Fruit fly (Drosophila melanogaster) whole organism, adult: ENCODE results near the gene Cpr65Ax2.

Experiments used
- CG1620 ChIP-seq: fragments of 200-800 bp; sonication (Bioruptor generic); optimal IDR thresholded peaks from 2 replicates; lab custom pipeline; 2016; ENCODE audit warnings: missing biosample characterization, missing genetic modification characterization
- CG33017 ChIP-seq: fragments of 200-800 bp; sonication (Bioruptor generic); optimal IDR thresholded peaks from 2 replicates; lab custom pipeline; 2018; ENCODE audit warnings: missing biosample characterization, mild to moderate bottlenecking, missing genetic modification characterization, moderate library complexity

DNA sequence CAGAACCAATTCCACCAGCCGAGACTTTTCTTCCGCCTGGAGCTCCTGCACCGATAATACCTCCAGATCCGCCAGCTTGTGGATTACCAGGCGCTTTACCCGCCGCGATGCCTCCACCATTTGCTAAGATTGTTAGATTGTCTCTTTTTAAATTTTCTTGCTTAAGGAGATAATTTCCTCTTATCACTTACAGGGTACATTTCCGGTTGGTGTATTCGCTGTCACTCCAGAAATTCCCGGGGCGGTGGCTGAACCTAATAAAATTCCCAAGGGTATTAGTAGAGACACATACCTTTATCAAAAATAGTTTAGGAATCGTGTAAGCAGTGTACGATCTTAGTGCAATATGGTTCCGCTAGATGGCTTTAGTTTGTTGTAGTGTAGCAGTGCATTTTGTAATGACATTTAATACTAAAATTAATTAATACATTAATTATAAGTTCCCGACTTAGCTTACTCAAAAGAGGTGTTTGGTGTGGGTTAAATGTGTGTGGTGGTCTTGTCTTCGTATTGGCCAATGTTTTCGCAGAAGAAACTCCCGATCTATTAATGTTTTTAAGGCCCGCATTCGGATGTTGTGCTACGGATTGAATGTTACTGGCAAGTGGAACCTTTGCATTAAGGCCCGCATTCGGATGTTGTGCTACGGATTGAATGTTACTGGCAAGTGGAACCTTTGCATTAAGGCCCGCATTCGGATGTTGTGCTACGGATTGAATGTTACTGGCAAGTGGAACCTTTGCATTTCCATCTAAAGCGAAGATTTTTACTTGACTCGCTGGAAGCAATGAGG lies 25.8 kb downstream of the Cpr65Ax2 start:
- TF ChIP-seq CG33017 (no peak), CG1620 (no peak)
